Fruit fly (Drosophila melanogaster) whole organism, prepupa: Measurements from ENCODE around the gene wb.

Source experiments
- Blimp-1 ChIP-seq: fragments of 200-800 bp; sonication (Bioruptor generic); optimal IDR thresholded peaks from 3 replicates; lab custom pipeline; 2017; ENCODE audit warnings: missing biosample characterization, missing genetic modification characterization, mild to moderate bottlenecking, moderate library complexity, missing genetic modification reagents
- CG11762 ChIP-seq: fragments of 200-800 bp; sonication (Bioruptor generic); optimal IDR thresholded peaks from 3 replicates; lab custom pipeline; 2016; ENCODE audit warnings: missing biosample characterization, missing genetic modification characterization; ENCODE audit not compliant: insufficient read depth
- CG3032 ChIP-seq: fragments of 200-800 bp; optimal IDR thresholded peaks from 2 replicates; lab custom pipeline; 2019; ENCODE audit warnings: missing biosample characterization, mild to moderate bottlenecking, missing genetic modification characterization, moderate library complexity
- CG31627 ChIP-seq: fragments of 200-800 bp; sonication (Bioruptor generic); optimal IDR thresholded peaks from 3 replicates; lab custom pipeline; 2016; ENCODE audit warnings: missing biosample characterization, missing genetic modification characterization
- CG32006 ChIP-seq: fragments of 200-800 bp; sonication (Bioruptor generic); optimal IDR thresholded peaks from 3 replicates; lab custom pipeline; 2017; ENCODE audit warnings: missing biosample characterization, mild to moderate bottlenecking, missing genetic modification characterization
- CG34406 ChIP-seq: fragments of 200-800 bp; sonication (Bioruptor generic); optimal IDR thresholded peaks from 3 replicates; lab custom pipeline; 2016; ENCODE audit warnings: missing biosample characterization, missing genetic modification characterization
- CG4318 ChIP-seq: fragments of 200-800 bp; sonication (Bioruptor generic); optimal IDR thresholded peaks from 3 replicates; lab custom pipeline; 2017; ENCODE audit warnings: missing biosample characterization, mild to moderate bottlenecking, missing genetic modification characterization
- CG6276 ChIP-seq: fragments of 200-800 bp; sonication (Bioruptor generic); optimal IDR thresholded peaks from 2 replicates; lab custom pipeline; 2017; ENCODE audit warnings: missing biosample characterization, mild to moderate bottlenecking, missing genetic modification characterization
- CG6792 ChIP-seq: fragments of 200-800 bp; sonication (Bioruptor generic); optimal IDR thresholded peaks from 3 replicates; lab custom pipeline; 2016; ENCODE audit warnings: missing biosample characterization, missing genetic modification characterization
- CG6854 ChIP-seq: fragments of 200-800 bp; sonication (Bioruptor generic); optimal IDR thresholded peaks from 2 replicates; lab custom pipeline; 2017; ENCODE audit warnings: missing biosample characterization, mild to moderate bottlenecking, missing genetic modification characterization
- CG7368 ChIP-seq: fragments of 200-800 bp; sonication (Bioruptor generic); optimal IDR thresholded peaks from 3 replicates; lab custom pipeline; 2016; ENCODE audit warnings: missing biosample characterization, missing genetic modification characterization
- CG8119 ChIP-seq: fragments of 200-800 bp; sonication (Bioruptor generic); IDR thresholded peaks from 3 replicates; pipeline ENCODE4 v1.3.6; 2022; ENCODE audit warnings: missing biosample characterization, missing genetic modification characterization
- CG8319 ChIP-seq: fragments of 200-800 bp; sonication (Bioruptor generic); optimal IDR thresholded peaks from 3 replicates; lab custom pipeline; 2016; ENCODE audit warnings: missing biosample characterization, missing genetic modification characterization
- Eip78C ChIP-seq: fragments of 200-800 bp; sonication (Bioruptor generic); peaks from one replicate; lab custom pipeline; 2016; ENCODE audit warnings: missing biosample characterization, missing genetic modification characterization
- Ets21C ChIP-seq: fragments of 200-800 bp; sonication (Bioruptor generic); optimal IDR thresholded peaks from 3 replicates; lab custom pipeline; 2016; ENCODE audit warnings: missing biosample characterization, missing genetic modification characterization
- Hr39 ChIP-seq: fragments of 200-800 bp; sonication (Bioruptor generic); optimal IDR thresholded peaks from 2 replicates; lab custom pipeline; 2016; ENCODE audit warnings: missing biosample characterization, missing genetic modification characterization
- Hr4 ChIP-seq: fragments of 200-800 bp; sonication (Bioruptor generic); optimal IDR thresholded peaks from 3 replicates; lab custom pipeline; 2016; ENCODE audit warnings: missing biosample characterization, missing genetic modification characterization
- Lpt ChIP-seq: fragments of 200-800 bp; sonication (Bioruptor generic); optimal IDR thresholded peaks from 3 replicates; lab custom pipeline; 2016; ENCODE audit warnings: missing biosample characterization, missing genetic modification characterization
- Met ChIP-seq: fragments of 200-800 bp; sonication (Bioruptor generic); optimal IDR thresholded peaks from 3 replicates; lab custom pipeline; 2016; ENCODE audit warnings: missing biosample characterization, missing genetic modification characterization
- Sox102F ChIP-seq: fragments of 200-800 bp; sonication (Bioruptor generic); optimal IDR thresholded peaks from 2 replicates; lab custom pipeline; 2016; ENCODE audit warnings: missing biosample characterization, mild to moderate bottlenecking, missing genetic modification characterization
- acj6 ChIP-seq: fragments of 200-800 bp; sonication (Bioruptor generic); optimal IDR thresholded peaks from 3 replicates; lab custom pipeline; 2016; ENCODE audit warnings: missing biosample characterization, missing genetic modification characterization
- dac ChIP-seq: fragments of 200-800 bp; sonication (Bioruptor generic); optimal IDR thresholded peaks from 2 replicates; lab custom pipeline; 2017; ENCODE audit warnings: missing biosample characterization, mild to moderate bottlenecking, missing genetic modification characterization
- dsx ChIP-seq: fragments of 200-800 bp; optimal IDR thresholded peaks from 3 replicates; lab custom pipeline; 2019; ENCODE audit warnings: missing biosample characterization, mild to moderate bottlenecking, missing genetic modification characterization, moderate library complexity; ENCODE audit not compliant: poor library complexity, severe bottlenecking
- fd85E ChIP-seq: fragments of 200-800 bp; sonication (Bioruptor generic); optimal IDR thresholded peaks from 3 replicates; lab custom pipeline; 2016; ENCODE audit warnings: missing biosample characterization, missing genetic modification characterization
- fkh ChIP-seq: fragments of 200-800 bp; sonication (Bioruptor generic); optimal IDR thresholded peaks from 3 replicates; lab custom pipeline; 2017; ENCODE audit warnings: missing biosample characterization, mild to moderate bottlenecking, missing genetic modification characterization, moderate library complexity
- net ChIP-seq: fragments of 200-800 bp; sonication (Bioruptor generic); optimal IDR thresholded peaks from 3 replicates; lab custom pipeline; 2016; ENCODE audit warnings: missing biosample characterization, missing genetic modification characterization
- pdm3 ChIP-seq: fragments of 200-800 bp; sonication (Bioruptor generic); optimal IDR thresholded peaks from 3 replicates; lab custom pipeline; 2016; ENCODE audit warnings: missing biosample characterization, missing genetic modification characterization
- salr ChIP-seq, 2 experiments: fragments of 200-800 bp; sonication (Bioruptor generic); optimal IDR thresholded peaks; 3 replicates each; lab custom pipeline; 2016 to 2018; ENCODE audit warnings: missing biosample characterization in 2 of 2, missing genetic modification characterization in 2 of 2, mild to moderate bottlenecking in 1 of 2
- spab ChIP-seq: fragments of 200-800 bp; sonication (Bioruptor generic); optimal IDR thresholded peaks from 2 replicates; lab custom pipeline; 2017; ENCODE audit warnings: missing biosample characterization, mild to moderate bottlenecking, missing genetic modification characterization, missing genetic modification reagents
- ss ChIP-seq, 2 experiments: fragments of 200-800 bp; sonication (Bioruptor generic); optimal IDR thresholded peaks; 2 replicates in 1 of 2; 3 replicates in 1 of 2; lab custom pipeline; 2017 to 2018; ENCODE audit warnings: mild to moderate bottlenecking in 2 of 2, missing biosample characterization in 2 of 2, missing genetic modification characterization in 2 of 2, moderate library complexity in 1 of 2
- topi ChIP-seq: fragments of 200-800 bp; sonication (Bioruptor generic); optimal IDR thresholded peaks from 3 replicates; lab custom pipeline; 2016; ENCODE audit warnings: missing biosample characterization, missing genetic modification characterization

Gene wb

DNA sequence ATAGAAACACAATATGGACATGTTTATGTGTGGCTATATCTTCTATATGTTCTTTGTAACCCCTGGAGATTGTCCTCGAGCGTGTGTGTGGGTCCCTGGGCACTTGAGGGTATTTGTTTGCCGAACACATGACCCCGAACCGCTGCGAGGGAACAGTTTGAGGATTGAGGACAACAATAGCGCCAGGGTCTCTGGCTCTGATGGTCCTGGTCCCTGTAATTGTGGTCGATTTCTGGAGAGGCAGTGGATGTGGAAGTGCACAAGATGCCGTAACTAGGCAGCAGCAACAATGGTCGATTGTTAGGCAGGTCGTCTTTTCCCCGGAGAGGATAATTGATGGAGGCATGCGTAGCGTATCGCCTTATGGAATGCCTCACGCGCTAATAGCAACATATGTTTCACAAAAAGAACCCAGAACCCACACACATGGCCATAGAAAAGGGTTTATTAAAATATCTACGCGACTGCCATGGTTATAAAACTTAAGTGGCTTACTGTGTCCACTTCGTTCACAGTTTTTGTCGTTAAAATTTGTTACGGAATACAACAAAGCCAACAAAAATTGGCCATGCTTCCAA lies 2.3 kb downstream of the wb start:
- TF ChIP-seq salr (GFP tag; optimal IDR thresholded peaks at IDR 0.05; lab: Kevin White, UChicago): no peak
- no peak for TF ChIP-seq CG3032 (tag; lab: Kevin White, UChicago)
- peak; percentile 13 for TF ChIP-seq Eip78C (GFP tag; lab: Kevin White, UChicago)
- TF ChIP-seq, all 60 proteins: peak for 1

DNA sequence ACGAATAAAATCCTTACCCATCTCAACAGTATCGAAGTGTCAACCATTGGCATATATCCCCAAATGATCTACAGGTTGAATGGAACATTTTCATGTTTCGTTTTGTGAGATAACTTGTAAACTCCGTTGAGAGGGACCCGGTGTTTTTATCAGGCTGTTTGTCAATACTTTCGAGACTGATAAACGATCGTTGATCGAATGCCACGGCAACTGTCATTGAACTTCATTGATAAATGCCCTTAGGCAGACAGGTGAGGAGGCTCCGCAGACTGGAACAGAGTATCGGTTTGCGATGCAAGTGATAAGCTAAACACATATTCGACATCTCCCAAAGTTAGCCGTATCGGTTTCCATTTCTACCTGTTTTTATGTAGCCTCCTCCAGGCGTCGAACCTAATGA lies 5.8 kb downstream of the wb start:
- TF ChIP-seq fkh (peak; percentile 16), Eip78C (GFP tag; lab: Kevin White, UChicago) (no peak), Hr39 (GFP tag; lab: Kevin White, UChicago) (no peak)

- no peak for TF ChIP-seq CG7368 (GFP tag; lab: Kevin White, UChicago)
- no peak for TF ChIP-seq CG32006 (GFP tag; lab: Kevin White, UChicago)
- TF ChIP-seq CG8119 (GFP tag; lab: Robert Waterston, UW): no peak
- no peak for TF ChIP-seq Hr4 (GFP tag; lab: Kevin White, UChicago)
- TF ChIP-seq salr (GFP tag; optimal IDR thresholded peaks at IDR 0.05; lab: Kevin White, UChicago): no peak
- TF ChIP-seq ss (GFP tag; optimal IDR thresholded peaks at IDR 0.05; lab: Kevin White, UChicago): no peak
- no peak for TF ChIP-seq CG34406 (GFP tag; lab: Kevin White, UChicago)
- TF ChIP-seq CG6792 (GFP tag; lab: Kevin White, UChicago): no peak
- TF ChIP-seq fd85E (GFP tag; lab: Kevin White, UChicago): no peak
- no peak for TF ChIP-seq Sox102F (GFP tag; lab: Kevin White, UChicago)
- no peak for TF ChIP-seq pdm3 (GFP tag; lab: Kevin White, UChicago)
- TF ChIP-seq topi (GFP tag; lab: Kevin White, UChicago): no peak
- TF ChIP-seq Ets21C (GFP tag; lab: Kevin White, UChicago): no peak
- no peak for TF ChIP-seq CG3032 (tag; lab: Kevin White, UChicago)
Measured at dm6 chr2L:14271424-14271823, 8.6 kb downstream of the wb start.

DNA sequence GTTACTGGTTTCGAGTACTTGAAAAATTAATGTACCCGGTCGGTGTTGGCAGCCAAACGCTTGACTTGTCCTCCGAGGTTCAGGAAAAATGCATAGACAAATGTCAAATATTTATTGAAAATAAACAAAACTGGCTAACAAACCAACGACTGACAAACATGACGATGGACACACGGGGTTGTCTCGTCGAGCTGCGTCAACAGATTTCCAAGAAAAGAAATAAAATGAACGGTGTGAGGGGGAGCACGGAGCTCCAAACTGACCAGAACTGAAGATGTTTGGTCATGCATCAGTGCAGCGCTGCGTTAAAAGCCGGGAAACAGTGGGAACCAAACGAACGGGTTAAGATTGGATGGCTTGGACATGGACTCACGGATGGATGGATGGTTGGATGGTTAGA lies 10.7 kb downstream of the wb start:
- TF ChIP-seq fkh (peak; percentile 35), CG34406 (GFP tag; lab: Kevin White, UChicago) (no peak)

dm6 chr2L:14274521-14274920 lies 11.7 kb downstream of the wb start, which contains the start of gene CG32971:
Gene CG32971 (plus strand): TSS chr2L:14274821.
- no peak for TF ChIP-seq Lpt (GFP tag; lab: Kevin White, UChicago)
- no peak for TF ChIP-seq Blimp-1
- no peak for TF ChIP-seq net (GFP tag; lab: Kevin White, UChicago)
- TF ChIP-seq acj6: no peak
- TF ChIP-seq Ets21C (GFP tag; lab: Kevin White, UChicago): no peak
- TF ChIP-seq, all 60 proteins: peak for 0

DNA sequence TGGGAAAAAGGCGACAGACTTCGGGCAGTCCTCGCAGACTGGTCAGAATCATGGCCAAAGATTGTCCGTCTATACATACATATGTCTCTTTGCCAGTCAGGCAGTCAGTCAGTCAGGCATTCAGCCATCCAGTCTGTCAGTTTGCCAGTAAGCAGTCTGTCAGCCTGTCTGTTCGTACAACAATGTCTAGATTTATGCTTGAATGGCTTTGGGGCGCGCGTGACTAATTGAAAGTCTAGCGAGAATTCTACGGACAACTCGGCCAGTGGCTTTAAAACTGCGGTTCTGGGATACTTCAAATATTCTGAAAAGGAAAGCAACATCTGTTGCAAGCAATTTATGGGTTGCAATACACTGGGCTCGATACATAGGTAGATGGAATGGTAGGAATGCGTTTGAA lies 17.9 kb downstream of the wb start:
- no peak for TF ChIP-seq CG6854
- TF ChIP-seq dsx: peak; percentile 56

- TF ChIP-seq fkh (peak; percentile 2), spab (no peak)
Measured at dm6 chr2L:14284636-14285035, 21.8 kb downstream of the wb start.

dm6 chr2L:14287907-14288306 lies 25.1 kb downstream of the wb start:
- TF ChIP-seq fkh (no peak), acj6 (no peak), fd85E (GFP tag; lab: Kevin White, UChicago) (no peak), CG4318 (GFP tag; lab: Kevin White, UChicago) (no peak), CG6276 (no peak), CG11762 (GFP tag; lab: Kevin White, UChicago) (no peak), dac (no peak), Met (GFP tag; lab: Kevin White, UChicago) (no peak), CG8319 (GFP tag; lab: Kevin White, UChicago) (no peak), CG8119 (GFP tag; lab: Robert Waterston, UW) (no peak), Hr39 (GFP tag; lab: Kevin White, UChicago) (no peak), CG32006 (GFP tag; lab: Kevin White, UChicago) (no peak), CG31627 (no peak), Sox102F (GFP tag; lab: Kevin White, UChicago) (no peak)
